Worm (Caenorhabditis elegans) whole organism, L4 larva: ENCODE data around the gene his-39.

Experiments used
- F26F4.8 ChIP-seq: fragments of 200-800 bp; sonication (Bioruptor generic); conservative IDR thresholded peaks from 2 replicates; pipeline ENCODE4 v1.3.6; 2022; ENCODE audit warnings: missing genetic modification characterization, missing compliant biosample characterization
- F49E8.2 ChIP-seq: sonication (generic microtip); optimal IDR thresholded peaks from 2 replicates; lab custom pipeline; 2016; ENCODE audit warnings: missing compliant biosample characterization, mild to moderate bottlenecking, missing genetic modification characterization, borderline replicate concordance
- R02D3.7 ChIP-seq: fragments of 150-350 bp; sonication (generic microtip); optimal IDR thresholded peaks from 3 replicates; lab custom pipeline; 2014; ENCODE audit warnings: missing biosample characterization, missing genetic modification characterization
- T26A8.4 ChIP-seq: fragments of 200-800 bp; sonication (Bioruptor generic); IDR thresholded peaks from 2 replicates; pipeline ENCODE4 v1.3.6; 2022; ENCODE audit warnings: missing genetic modification characterization, missing compliant biosample characterization
- ZK337.2 ChIP-seq: fragments of 200-800 bp; sonication (Bioruptor generic); IDR thresholded peaks from 2 replicates; pipeline ENCODE4 v1.3.6; 2022; ENCODE audit warnings: missing genetic modification reagents, missing genetic modification characterization, missing compliant biosample characterization
- ZK546.5 ChIP-seq, 2 experiments: sonication (generic microtip); optimal IDR thresholded peaks; 2 replicates each; lab custom pipeline; 2017; ENCODE audit warnings: missing biosample characterization in 2 of 2, missing genetic modification characterization in 2 of 2
- aha-1 ChIP-seq: fragments of 150-350 bp; peaks from one replicate; lab custom pipeline; 2014; ENCODE audit warnings: missing biosample characterization, missing genetic modification characterization
- aly-2 ChIP-seq: sonication (generic microtip); optimal IDR thresholded peaks from 2 replicates; lab custom pipeline; 2018; ENCODE audit warnings: missing biosample characterization, missing genetic modification characterization
- attf-4 ChIP-seq: sonication (generic microtip); optimal IDR thresholded peaks from 3 replicates; lab custom pipeline; 2017; ENCODE audit warnings: missing biosample characterization, missing genetic modification characterization
- ceh-32 ChIP-seq: sonication (generic microtip); optimal IDR thresholded peaks from 2 replicates; lab custom pipeline; 2016; ENCODE audit warnings: mild to moderate bottlenecking, missing genetic modification characterization, missing compliant biosample characterization; ENCODE audit not compliant: poor library complexity
- ceh-44 ChIP-seq: fragments of 200-800 bp; sonication (Bioruptor generic); IDR thresholded peaks from 2 replicates; pipeline ENCODE4 v1.3.6; 2022; ENCODE audit warnings: missing genetic modification reagents, missing genetic modification characterization, missing compliant biosample characterization
- ceh-62 ChIP-seq: sonication (generic microtip); optimal IDR thresholded peaks from 2 replicates; lab custom pipeline; 2017; ENCODE audit warnings: missing biosample characterization, missing genetic modification characterization
- ceh-82 ChIP-seq: sonication (generic microtip); optimal IDR thresholded peaks from 2 replicates; lab custom pipeline; 2017; ENCODE audit warnings: missing biosample characterization, missing genetic modification characterization
- cey-2 ChIP-seq: sonication (generic microtip); optimal IDR thresholded peaks from 3 replicates; lab custom pipeline; 2017; ENCODE audit warnings: missing genetic modification characterization, mild to moderate bottlenecking, missing compliant biosample characterization, antibody characterized with exemption, borderline replicate concordance; ENCODE audit not compliant: insufficient read depth
- ctbp-1 ChIP-seq: fragments of 200-800 bp; sonication (Bioruptor generic); IDR thresholded peaks from 2 replicates; pipeline ENCODE4 v1.3.6; 2022; ENCODE audit warnings: missing genetic modification reagents, missing genetic modification characterization, missing compliant biosample characterization
- daf-12 ChIP-seq: fragments of 150-350 bp; optimal IDR thresholded peaks from 2 replicates; lab custom pipeline; 2014; ENCODE audit warnings: missing biosample characterization, missing genetic modification reagents, missing genetic modification characterization
- dmd-8 ChIP-seq: fragments of 200-800 bp; sonication (Bioruptor generic); IDR thresholded peaks from 2 replicates; pipeline ENCODE4 v1.3.6; 2022; ENCODE audit warnings: missing genetic modification characterization, missing compliant biosample characterization
- dmd-9 ChIP-seq: fragments of 200-800 bp; sonication (Bioruptor generic); IDR thresholded peaks from 2 replicates; pipeline ENCODE4 v1.3.6; 2022; ENCODE audit warnings: missing genetic modification reagents, missing genetic modification characterization, missing compliant biosample characterization
- dpl-1 ChIP-seq: fragments of 150-350 bp; optimal IDR thresholded peaks from 2 replicates; lab custom pipeline; 2014; ENCODE audit warnings: missing biosample characterization, missing genetic modification reagents, missing genetic modification characterization
- gei-8 ChIP-seq: fragments of 200-800 bp; sonication (Bioruptor generic); optimal IDR thresholded peaks from 2 replicates; lab custom pipeline; 2018; ENCODE audit warnings: mild to moderate bottlenecking, missing genetic modification characterization, missing compliant biosample characterization
- hif-1 ChIP-seq, 2 experiments: sonication (generic microtip); optimal IDR thresholded peaks; 2 replicates each; lab custom pipeline; 2016 to 2017; ENCODE audit warnings: missing compliant biosample characterization in 2 of 2, missing genetic modification characterization in 2 of 2, missing genetic modification reagents in 2 of 2, missing genotype in 2 of 2, mild to moderate bottlenecking in 1 of 2
- hlh-30 ChIP-seq: sonication (generic microtip); optimal IDR thresholded peaks from 2 replicates; lab custom pipeline; 2017; ENCODE audit warnings: antibody characterized with exemption, mild to moderate bottlenecking, missing genetic modification characterization, missing compliant biosample characterization; ENCODE audit not compliant: insufficient read depth
- hmg-1.1 ChIP-seq: fragments of 200-800 bp; sonication (Bioruptor generic); IDR thresholded peaks from 2 replicates; pipeline ENCODE4 v1.3.6; 2022; ENCODE audit warnings: missing genetic modification reagents, missing genetic modification characterization, missing compliant biosample characterization
- lim-7 ChIP-seq: fragments of 200-800 bp; sonication (Bioruptor generic); IDR thresholded peaks from 2 replicates; pipeline ENCODE4 v1.3.6; 2022; ENCODE audit warnings: missing genetic modification characterization, missing compliant biosample characterization
- lin-1 ChIP-seq: fragments of 200-800 bp; sonication (Bioruptor generic); IDR thresholded peaks from 2 replicates; pipeline ENCODE4 v1.3.6; 2022; ENCODE audit warnings: missing genetic modification reagents, missing genetic modification characterization, missing compliant biosample characterization
- lin-38 ChIP-seq: fragments of 200-800 bp; sonication (Bioruptor generic); IDR thresholded peaks from 2 replicates; pipeline ENCODE4 v1.3.6; 2022; ENCODE audit warnings: missing genetic modification reagents, missing genetic modification characterization, missing compliant biosample characterization
- lsy-2 ChIP-seq, 2 experiments: fragments of 150-350 bp in 1 of 2; sonication (generic microtip) in 1 of 2; optimal IDR thresholded peaks; 2 replicates each; lab custom pipeline; 2014 to 2017; ENCODE audit warnings: missing biosample characterization in 2 of 2, missing genetic modification characterization in 2 of 2
- madf-5 ChIP-seq, 2 experiments: fragments of 200-800 bp; sonication (Bioruptor generic); IDR thresholded peaks; 2 replicates each; pipeline ENCODE4 v1.3.6; 2022; ENCODE audit warnings: missing compliant biosample characterization in 2 of 2, missing genetic modification characterization in 2 of 2
- mdl-1 ChIP-seq, 2 experiments: fragments of 150-350 bp in 1 of 2; sonication (generic microtip) in 1 of 2; optimal IDR thresholded peaks; 2 replicates each; lab custom pipeline; 2014 to 2017; ENCODE audit warnings: missing biosample characterization in 2 of 2, missing genetic modification characterization in 2 of 2
- mdt-29 ChIP-seq: fragments of 200-800 bp; sonication (Bioruptor generic); IDR thresholded peaks from 2 replicates; pipeline ENCODE4 v1.3.6; 2022; ENCODE audit warnings: missing genetic modification reagents, missing genetic modification characterization, missing compliant biosample characterization
- mxl-2 ChIP-seq: fragments of 200-800 bp; sonication (Bioruptor generic); conservative IDR thresholded peaks from 2 replicates; pipeline ENCODE4 v1.3.6; 2022; ENCODE audit warnings: missing genetic modification reagents, missing genetic modification characterization, missing compliant biosample characterization
- nhr-10 ChIP-seq: fragments of 150-350 bp; optimal IDR thresholded peaks from 2 replicates; lab custom pipeline; 2014; ENCODE audit warnings: missing biosample characterization, missing genetic modification characterization
- nhr-102 ChIP-seq: sonication (generic microtip); optimal IDR thresholded peaks from 2 replicates; lab custom pipeline; 2016; ENCODE audit warnings: mild to moderate bottlenecking, missing genetic modification characterization, moderate library complexity, missing compliant biosample characterization
- nhr-25 ChIP-seq: sonication (generic microtip); optimal IDR thresholded peaks from 2 replicates; lab custom pipeline; 2017; ENCODE audit warnings: missing genetic modification characterization, mild to moderate bottlenecking, missing compliant biosample characterization, antibody characterized with exemption, moderate library complexity, borderline replicate concordance; ENCODE audit not compliant: insufficient read depth
- nhr-28 ChIP-seq: fragments of 150-350 bp; optimal IDR thresholded peaks from 2 replicates; lab custom pipeline; 2014; ENCODE audit warnings: missing biosample characterization, missing genetic modification characterization
- nhr-41 ChIP-seq: fragments of 200-800 bp; sonication (Bioruptor generic); IDR thresholded peaks from 2 replicates; pipeline ENCODE4 v1.3.6; 2022; ENCODE audit warnings: missing genetic modification reagents, missing genetic modification characterization, missing compliant biosample characterization
- nhr-76 ChIP-seq: fragments of 150-350 bp; optimal IDR thresholded peaks from 2 replicates; lab custom pipeline; 2014; ENCODE audit warnings: missing biosample characterization, missing genetic modification characterization
- pha-4 ChIP-seq, 2 experiments: fragments of 150-350 bp in 1 of 2; fragments of 200-800 bp in 1 of 2; sonication (Bioruptor generic) in 1 of 2; IDR thresholded peaks in 1 of 2; optimal IDR thresholded peaks in 1 of 2; 2 replicates each; pipeline versions ENCODE4 v1.3.6 to Lab custom; 2014 to 2022; ENCODE audit warnings: missing genetic modification characterization in 2 of 2, missing genetic modification reagents in 2 of 2, missing biosample characterization in 1 of 2, missing compliant biosample characterization in 1 of 2
- pqm-1 ChIP-seq: sonication (generic microtip); optimal IDR thresholded peaks from 2 replicates; lab custom pipeline; 2017; ENCODE audit warnings: missing biosample characterization, missing genetic modification characterization
- sdz-12 ChIP-seq: fragments of 200-800 bp; sonication (Bioruptor generic); optimal IDR thresholded peaks from 2 replicates; lab custom pipeline; 2018; ENCODE audit warnings: mild to moderate bottlenecking, missing genetic modification characterization, missing compliant biosample characterization
- tra-1 ChIP-seq: fragments of 200-800 bp; sonication (Bioruptor generic); IDR thresholded peaks from 2 replicates; pipeline ENCODE4 v1.3.6; 2022; ENCODE audit warnings: missing genetic modification reagents, missing genetic modification characterization, missing compliant biosample characterization
- vab-7 ChIP-seq: fragments of 200-800 bp; sonication (Bioruptor generic); IDR thresholded peaks from 2 replicates; pipeline ENCODE4 v1.3.6; 2022; ENCODE audit warnings: missing genetic modification reagents, missing genetic modification characterization, missing compliant biosample characterization
- zfp-2 ChIP-seq: sonication (generic microtip); optimal IDR thresholded peaks from 2 replicates; lab custom pipeline; 2016; ENCODE audit warnings: mild to moderate bottlenecking, missing genetic modification characterization, missing compliant biosample characterization
- zfp-3 ChIP-seq: fragments of 200-800 bp; sonication (Bioruptor generic); conservative IDR thresholded peaks from 2 replicates; pipeline ENCODE4 v1.3.6; 2022; ENCODE audit warnings: missing genetic modification reagents, missing genetic modification characterization, missing compliant biosample characterization
- ztf-11 ChIP-seq: fragments of 150-350 bp; optimal IDR thresholded peaks from 2 replicates; lab custom pipeline; 2014; ENCODE audit warnings: missing biosample characterization, missing genetic modification characterization

his-39 gene

ce11 chrV:8495106-8495505 lies 41.2 kb upstream of the his-39 start (continued):
- TF ChIP-seq F49E8.2 (tag; lab: Kevin White, UChicago) (no peak), ztf-11 (tag; lab: Kevin White, UChicago) (no peak), sdz-12 (no peak), aha-1 (tag; lab: Kevin White, UChicago) (no peak), pha-4 (GFP tag; IDR thresholded peaks at IDR 0.05; lab: Robert Waterston, UW) (peak; percentile 34; the same call in 1 of the 2 replicates), pha-4 (tag; optimal IDR thresholded peaks at IDR 0.05; lab: Kevin White, UChicago) (no peak), vab-7 (GFP tag; lab: Robert Waterston, UW) (peak; percentile 64), dmd-9 (GFP tag; lab: Robert Waterston, UW) (no peak), nhr-10 (tag; lab: Kevin White, UChicago) (no peak), aly-2 (no peak), nhr-102 (tag; lab: Kevin White, UChicago) (no peak), ZK546.5 (tag; optimal IDR thresholded peaks at IDR 0.05; lab: Kevin White, UChicago) (no peak), lin-38 (GFP tag; lab: Robert Waterston, UW) (peak; percentile 48), ceh-82 (tag; lab: Kevin White, UChicago) (no peak), dmd-8 (GFP tag; lab: Robert Waterston, UW) (0 out of 2 replicates have a peak, but pooled peaks have one; percentile 58), ceh-32 (tag; lab: Kevin White, UChicago) (no peak), nhr-76 (tag; lab: Kevin White, UChicago) (no peak), ZK337.2 (GFP tag; lab: Robert Waterston, UW) (no peak), R02D3.7 (no peak), nhr-28 (no peak), zfp-3 (GFP tag; lab: Robert Waterston, UW) (no peak), lim-7 (GFP tag; lab: Robert Waterston, UW) (peak; percentile 75), lsy-2 (tag; optimal IDR thresholded peaks at IDR 0.05; lab: Kevin White, UChicago) (no peak), mdt-29 (GFP tag; lab: Robert Waterston, UW) (peak; percentile 20; the same call in 1 of the 2 replicates), daf-12 (tag; lab: Kevin White, UChicago) (no peak), ceh-44 (GFP tag; lab: Robert Waterston, UW) (no peak), mdl-1 (tag; optimal IDR thresholded peaks at IDR 0.05; lab: Kevin White, UChicago) (no peak), pqm-1 (tag; lab: Kevin White, UChicago) (no peak), attf-4 (tag; lab: Kevin White, UChicago) (no peak), ceh-62 (tag; lab: Kevin White, UChicago) (no peak), zfp-2 (no peak), mxl-2 (GFP tag; lab: Robert Waterston, UW) (no peak), nhr-41 (GFP tag; lab: Robert Waterston, UW) (0 out of 2 replicates have a peak, but pooled peaks have one; percentile 45), cey-2 (tag; lab: Kevin White, UChicago) (no peak), T26A8.4 (GFP tag; lab: Robert Waterston, UW) (no peak), madf-5 (GFP tag; IDR thresholded peaks at IDR 0.05; lab: Robert Waterston, UW) (peak in 1 of 2 experiments; percentile 28; a peak in 1 of 4 replicates), tra-1 (GFP tag; lab: Robert Waterston, UW) (no peak), gei-8 (GFP tag; lab: Kevin White, UChicago) (no peak), hif-1 (tag; optimal IDR thresholded peaks at IDR 0.05; lab: Kevin White, UChicago) (no peak), lin-1 (GFP tag; lab: Robert Waterston, UW) (no peak), dpl-1 (GFP tag; lab: Kevin White, UChicago) (no peak), hmg-1.1 (no peak), hlh-30 (tag; lab: Kevin White, UChicago) (no peak), nhr-25 (no peak), ctbp-1 (no peak), F26F4.8 (GFP tag; lab: Robert Waterston, UW) (peak; percentile 72; the same call in 1 of the 2 replicates)
